Fruit fly (Drosophila melanogaster) whole organism, embryonic: Measurements from ENCODE around the gene CG13658.

Experiments used
- Asciz ChIP-seq: fragments of 200-800 bp; sonication (Bioruptor generic); optimal IDR thresholded peaks from 2 replicates; lab custom pipeline; 2017; ENCODE audit warnings: missing biosample characterization, mild to moderate bottlenecking, missing genetic modification characterization, missing genetic modification reagents
- BEAF-32 ChIP-seq: fragments of 200-800 bp; sonication (Bioruptor generic); optimal IDR thresholded peaks from 3 replicates; lab custom pipeline; 2017; ENCODE audit warnings: missing biosample characterization, missing genetic modification characterization, mild to moderate bottlenecking, moderate library complexity, missing genetic modification reagents
- CG10543 ChIP-seq: fragments of 200-800 bp; sonication (Bioruptor generic); optimal IDR thresholded peaks from 3 replicates; lab custom pipeline; 2017; ENCODE audit warnings: missing biosample characterization, mild to moderate bottlenecking, missing genetic modification characterization, moderate library complexity
- CG11723 ChIP-seq: fragments of 200-800 bp; sonication (Bioruptor generic); optimal IDR thresholded peaks from 2 replicates; lab custom pipeline; 2017; ENCODE audit warnings: missing biosample characterization, mild to moderate bottlenecking, missing genetic modification characterization
- CG12299 ChIP-seq: fragments of 200-800 bp; sonication (Bioruptor generic); optimal IDR thresholded peaks from 2 replicates; lab custom pipeline; 2018; ENCODE audit warnings: missing biosample characterization, mild to moderate bottlenecking, missing genetic modification characterization
- CG14014 ChIP-seq: fragments of 200-800 bp; sonication (Bioruptor generic); IDR thresholded peaks from 2 replicates; pipeline ENCODE4 v1.3.6; 2022; ENCODE audit warnings: missing biosample characterization, missing genetic modification characterization
- CG17186 ChIP-seq: fragments of 200-800 bp; sonication (Bioruptor generic); optimal IDR thresholded peaks from 3 replicates; lab custom pipeline; 2017; ENCODE audit warnings: missing biosample characterization, missing genetic modification reagents, missing genetic modification characterization
- CG17385 ChIP-seq: fragments of 200-800 bp; sonication (Bioruptor generic); optimal IDR thresholded peaks from 3 replicates; lab custom pipeline; 2018; ENCODE audit warnings: missing biosample characterization, mild to moderate bottlenecking, missing genetic modification characterization
- CG18262 ChIP-seq: fragments of 200-800 bp; optimal IDR thresholded peaks from 3 replicates; lab custom pipeline; 2019; ENCODE audit warnings: missing biosample characterization, mild to moderate bottlenecking, missing genetic modification characterization, moderate library complexity
- CG31441 ChIP-seq: fragments of 200-800 bp; sonication (Bioruptor generic); IDR thresholded peaks from 2 replicates; pipeline ENCODE4 v1.3.6; 2022; ENCODE audit warnings: missing biosample characterization, missing genetic modification characterization
- CG33557 ChIP-seq: fragments of 200-800 bp; sonication (Bioruptor generic); optimal IDR thresholded peaks from 2 replicates; lab custom pipeline; 2019; ENCODE audit warnings: missing biosample characterization, mild to moderate bottlenecking, missing genetic modification characterization, moderate library complexity
- CG3995 ChIP-seq: fragments of 200-800 bp; sonication (Bioruptor generic); optimal IDR thresholded peaks from 3 replicates; lab custom pipeline; 2016; ENCODE audit warnings: missing biosample characterization, missing genetic modification characterization
- CG42726 ChIP-seq: fragments of 200-800 bp; sonication (Bioruptor generic); IDR thresholded peaks from 2 replicates; pipeline ENCODE4 v1.3.6; 2022; ENCODE audit warnings: missing biosample characterization, missing genetic modification characterization; ENCODE audit not compliant: partially characterized antibody
- CG4360 ChIP-seq: fragments of 200-800 bp; sonication (Bioruptor generic); IDR thresholded peaks from 2 replicates; pipeline ENCODE4 v1.3.6; 2022; ENCODE audit warnings: missing biosample characterization, missing genetic modification characterization
- CG4617 ChIP-seq: fragments of 200-800 bp; sonication (Bioruptor generic); optimal IDR thresholded peaks from 3 replicates; lab custom pipeline; 2016; ENCODE audit warnings: missing biosample characterization, missing genetic modification characterization, borderline replicate concordance
- CG4854 ChIP-seq: fragments of 200-800 bp; sonication (Bioruptor generic); optimal IDR thresholded peaks from 2 replicates; lab custom pipeline; 2016; ENCODE audit warnings: missing biosample characterization, missing genetic modification characterization, inconsistent platforms
- CG7357 ChIP-seq: fragments of 200-800 bp; sonication (Bioruptor generic); IDR thresholded peaks from 3 replicates; pipeline ENCODE4 v1.3.6; 2022; ENCODE audit warnings: missing biosample characterization, missing genetic modification characterization
- CG7963 ChIP-seq: fragments of 200-800 bp; sonication (Bioruptor generic); IDR thresholded peaks from 3 replicates; pipeline ENCODE4 v1.3.6; 2022; ENCODE audit warnings: missing biosample characterization, missing genetic modification characterization; ENCODE audit not compliant: partially characterized antibody
- CG8290 ChIP-seq, 3 experiments: fragments of 200-800 bp; sonication (Bioruptor generic); optimal IDR thresholded peaks; 2 replicates each; lab custom pipeline; 2016 to 2019; ENCODE audit warnings: missing biosample characterization in 3 of 3, missing genetic modification characterization in 3 of 3, mild to moderate bottlenecking in 2 of 3, moderate library complexity in 1 of 3
- CG8388 ChIP-seq: fragments of 200-800 bp; sonication (Bioruptor generic); optimal IDR thresholded peaks from 2 replicates; lab custom pipeline; 2019; ENCODE audit warnings: missing biosample characterization, mild to moderate bottlenecking, missing genetic modification characterization, moderate library complexity
- Chrac-16 ChIP-seq: fragments of 200-800 bp; sonication (Bioruptor generic); optimal IDR thresholded peaks from 3 replicates; lab custom pipeline; 2016; ENCODE audit warnings: missing biosample characterization, missing genetic modification characterization
- Dbx ChIP-seq: fragments of 200-800 bp; sonication (Bioruptor generic); IDR thresholded peaks from 3 replicates; pipeline ENCODE4 v1.3.6; 2022; ENCODE audit warnings: missing biosample characterization, missing genetic modification characterization
- Ets65A ChIP-seq: fragments of 200-800 bp; sonication (Bioruptor generic); peaks from one replicate; lab custom pipeline; 2016; ENCODE audit warnings: missing biosample characterization, missing genetic modification characterization
- Gug ChIP-seq: fragments of 200-800 bp; sonication (Bioruptor generic); IDR thresholded peaks from 4 replicates; pipeline ENCODE4 v1.3.6; 2022; ENCODE audit warnings: missing biosample characterization, missing genetic modification characterization
- Hey ChIP-seq: fragments of 200-800 bp; sonication (Bioruptor generic); optimal IDR thresholded peaks from 3 replicates; lab custom pipeline; 2018; ENCODE audit warnings: missing biosample characterization, mild to moderate bottlenecking, missing genetic modification characterization
- Hmr ChIP-seq: fragments of 200-800 bp; sonication (Bioruptor generic); optimal IDR thresholded peaks from 3 replicates; lab custom pipeline; 2017; ENCODE audit warnings: mild to moderate bottlenecking, missing biosample characterization, missing genetic modification reagents, missing genetic modification characterization
- Lpt ChIP-seq: fragments of >200 bp; optimal IDR thresholded peaks from 2 replicates; lab custom pipeline; 2018; ENCODE audit warnings: missing biosample characterization, missing genetic modification characterization
- Meics ChIP-seq: fragments of 200-800 bp; sonication (Bioruptor generic); optimal IDR thresholded peaks from 2 replicates; lab custom pipeline; 2017; ENCODE audit warnings: missing biosample characterization, mild to moderate bottlenecking, missing genetic modification characterization
- NFAT ChIP-seq: fragments of 200-800 bp; sonication (Bioruptor generic); IDR thresholded peaks from 2 replicates; pipeline ENCODE4 v1.3.6; 2022; ENCODE audit warnings: missing biosample characterization, missing genetic modification characterization
- Neu2 ChIP-seq: fragments of 200-800 bp; sonication (Bioruptor generic); optimal IDR thresholded peaks from 3 replicates; lab custom pipeline; 2016; ENCODE audit warnings: missing biosample characterization, missing genetic modification characterization, borderline replicate concordance
- Oaz ChIP-seq: fragments of 200-800 bp; sonication (Bioruptor generic); IDR thresholded peaks from 2 replicates; pipeline ENCODE4 v1.3.6; 2022; ENCODE audit warnings: missing biosample characterization, missing genetic modification characterization
- Sox100B ChIP-seq: fragments of 200-800 bp; sonication (Bioruptor generic); optimal IDR thresholded peaks from 3 replicates; lab custom pipeline; 2018; ENCODE audit warnings: missing biosample characterization, mild to moderate bottlenecking, missing genetic modification characterization
- Sox102F ChIP-seq: fragments of 200-800 bp; sonication (Bioruptor generic); optimal IDR thresholded peaks from 2 replicates; lab custom pipeline; 2018; ENCODE audit warnings: missing biosample characterization, mild to moderate bottlenecking, missing genetic modification characterization, moderate library complexity
- YL-1 ChIP-seq: fragments of 200-800 bp; sonication (Bioruptor generic); optimal IDR thresholded peaks from 3 replicates; lab custom pipeline; 2017; ENCODE audit warnings: missing biosample characterization, mild to moderate bottlenecking, missing genetic modification characterization
- ara ChIP-seq: fragments of 200-800 bp; sonication (Bioruptor generic); IDR thresholded peaks from 2 replicates; pipeline ENCODE4 v1.3.6; 2022; ENCODE audit warnings: missing biosample characterization, missing genetic modification characterization
- dan ChIP-seq: fragments of 200-800 bp; sonication (Bioruptor generic); IDR thresholded peaks from 2 replicates; pipeline ENCODE4 v1.3.6; 2022; ENCODE audit warnings: missing biosample characterization, missing genetic modification characterization
- danr ChIP-seq: fragments of 200-800 bp; sonication (Bioruptor generic); IDR thresholded peaks from 2 replicates; pipeline ENCODE4 v1.3.6; 2022; ENCODE audit warnings: missing biosample characterization, missing genetic modification characterization
- esg ChIP-seq: fragments of 200-800 bp; sonication (Bioruptor generic); conservative IDR thresholded peaks from 2 replicates; pipeline ENCODE4 v1.3.6; 2022; ENCODE audit warnings: missing biosample characterization, missing genetic modification characterization
- fd3F ChIP-seq: fragments of 200-800 bp; sonication (Bioruptor generic); optimal IDR thresholded peaks from 2 replicates; lab custom pipeline; 2018; ENCODE audit warnings: missing biosample characterization, mild to moderate bottlenecking, missing genetic modification characterization, moderate library complexity
- fd64A ChIP-seq: fragments of 200-800 bp; sonication (Bioruptor generic); optimal IDR thresholded peaks from 3 replicates; lab custom pipeline; 2018; ENCODE audit warnings: missing biosample characterization, mild to moderate bottlenecking, missing genetic modification characterization
- her ChIP-seq: fragments of 200-800 bp; sonication (Bioruptor generic); optimal IDR thresholded peaks from 2 replicates; lab custom pipeline; 2016; ENCODE audit warnings: missing biosample characterization, missing genetic modification characterization
- knrl ChIP-seq: fragments of 200-800 bp; sonication (Bioruptor generic); IDR thresholded peaks from 3 replicates; pipeline ENCODE4 v1.3.6; 2022; ENCODE audit warnings: missing biosample characterization, missing genetic modification characterization; ENCODE audit not compliant: partially characterized antibody
- phol ChIP-seq: fragments of 200-800 bp; sonication (Bioruptor generic); optimal IDR thresholded peaks from 3 replicates; lab custom pipeline; 2018; ENCODE audit warnings: missing biosample characterization, mild to moderate bottlenecking, missing genetic modification characterization, moderate library complexity
- pros ChIP-seq: fragments of 200-800 bp; sonication (Bioruptor generic); optimal IDR thresholded peaks from 3 replicates; lab custom pipeline; 2019; ENCODE audit warnings: missing biosample characterization, mild to moderate bottlenecking, missing genetic modification characterization, moderate library complexity
- rib ChIP-seq: fragments of 200-800 bp; sonication (Bioruptor generic); IDR thresholded peaks from 2 replicates; pipeline ENCODE4 v1.3.6; 2022; ENCODE audit warnings: missing biosample characterization, missing genetic modification characterization
- sd ChIP-seq: fragments of 200-800 bp; sonication (Bioruptor generic); optimal IDR thresholded peaks from 3 replicates; lab custom pipeline; 2018; ENCODE audit warnings: missing biosample characterization, mild to moderate bottlenecking, missing genetic modification characterization, moderate library complexity
- sens ChIP-seq: fragments of 200-800 bp; sonication (Bioruptor generic); peaks from one replicate; lab custom pipeline; 2016; ENCODE audit warnings: missing biosample characterization, missing genetic modification characterization
- shn ChIP-seq: fragments of 200-800 bp; sonication (Bioruptor generic); optimal IDR thresholded peaks from 3 replicates; lab custom pipeline; 2016; ENCODE audit warnings: missing biosample characterization, missing genetic modification characterization
- so ChIP-seq: fragments of 200-800 bp; sonication (Bioruptor generic); IDR thresholded peaks from 3 replicates; pipeline ENCODE4 v1.3.6; 2022; ENCODE audit warnings: missing biosample characterization, missing genetic modification characterization
- sug ChIP-seq: fragments of 200-800 bp; optimal IDR thresholded peaks from 2 replicates; lab custom pipeline; 2019; ENCODE audit warnings: missing biosample characterization, mild to moderate bottlenecking, missing genetic modification characterization, moderate library complexity
- zf30C ChIP-seq: fragments of 200-800 bp; sonication (Bioruptor generic); optimal IDR thresholded peaks from 3 replicates; lab custom pipeline; 2018; ENCODE audit warnings: missing biosample characterization, mild to moderate bottlenecking, missing genetic modification characterization

The CG13658 gene

DNA sequence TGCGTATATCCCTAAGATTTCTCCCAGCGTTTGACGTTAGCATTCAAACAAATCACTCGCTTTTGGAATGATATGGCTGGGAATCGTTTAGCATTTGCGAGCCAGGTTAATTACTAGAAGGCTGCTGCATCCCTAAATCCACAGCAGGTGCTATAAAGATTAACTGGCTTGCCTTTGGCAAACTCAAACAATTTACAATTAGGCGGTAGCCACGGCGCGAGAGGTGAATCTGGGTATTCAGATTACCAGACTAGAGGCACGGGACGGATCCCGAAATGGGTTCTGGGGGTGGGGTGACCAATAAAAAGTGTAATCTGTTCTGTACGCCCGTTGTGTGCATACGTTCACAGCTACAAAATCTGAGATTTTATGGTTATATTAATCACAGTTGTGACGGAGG, 6.1 kb upstream of the CG13658 start, which contains the start of gene CG11892 (continued):
- TF ChIP-seq CG8290 (GFP tag; optimal IDR thresholded peaks at IDR 0.05; lab: Kevin White, UChicago) (no peak), CG8290 (tag; optimal IDR thresholded peaks at IDR 0.05; lab: Kevin White, UChicago) (peak in 1 of 2 experiments; percentile 93), her (GFP tag; lab: Kevin White, UChicago) (peak; percentile 6), sug (peak; percentile 48), CG12299 (peak; percentile 18), Lpt (GFP tag; lab: Kevin White, UChicago) (no peak), CG4854 (GFP tag; lab: Kevin White, UChicago) (no peak), Dbx (GFP tag; lab: Robert Waterston, UW) (no peak), Gug (GFP tag; lab: Robert Waterston, UW) (no peak), Chrac-16 (no peak), CG17385 (GFP tag; lab: Kevin White, UChicago) (peak; percentile 44), Hmr (GFP tag; lab: Kevin White, UChicago) (peak; percentile 73), sd (tag; lab: Kevin White, UChicago) (peak; percentile 31), Sox102F (peak; percentile 37), CG3995 (GFP tag; lab: Kevin White, UChicago) (no peak), Hey (peak; percentile 53), CG4617 (no peak), CG33557 (GFP tag; lab: Kevin White, UChicago) (no peak), so (GFP tag; lab: Robert Waterston, UW) (no peak), CG17186 (no peak), danr (GFP tag; lab: Robert Waterston, UW) (no peak), sens (GFP tag; lab: Kevin White, UChicago) (no peak), Sox100B (GFP tag; lab: Kevin White, UChicago) (peak; percentile 17), Asciz (peak; percentile 42), ara (GFP tag; lab: Robert Waterston, UW) (0 out of 2 replicates have a peak, but pooled peaks have one; percentile 43), CG18262 (tag; lab: Kevin White, UChicago) (no peak), CG7963 (no peak), Ets65A (peak; percentile 88), YL-1 (GFP tag; lab: Kevin White, UChicago) (peak; percentile 6), dan (GFP tag; lab: Robert Waterston, UW) (no peak), phol (tag; lab: Kevin White, UChicago) (no peak), CG4360 (GFP tag; lab: Robert Waterston, UW) (no peak), esg (GFP tag; lab: Robert Waterston, UW) (no peak), Oaz (GFP tag; lab: Robert Waterston, UW) (no peak), BEAF-32 (GFP tag; lab: Kevin White, UChicago) (no peak), CG14014 (GFP tag; lab: Robert Waterston, UW) (peak; percentile 27; the same call in 1 of the 2 replicates), fd64A (GFP tag; lab: Kevin White, UChicago) (peak; percentile 19), CG11723 (GFP tag; lab: Kevin White, UChicago) (peak; percentile 11), Neu2 (GFP tag; lab: Kevin White, UChicago) (no peak), Meics (GFP tag; lab: Kevin White, UChicago) (peak; percentile 55), shn (GFP tag; lab: Kevin White, UChicago) (no peak), CG7357 (no peak), CG8388 (GFP tag; lab: Kevin White, UChicago) (no peak), CG10543 (GFP tag; lab: Kevin White, UChicago) (peak; percentile 72), CG42726 (GFP tag; lab: Robert Waterston, UW) (no peak), knrl (GFP tag; lab: Robert Waterston, UW) (no peak), NFAT (GFP tag; lab: Robert Waterston, UW) (no peak), fd3F (GFP tag; lab: Kevin White, UChicago) (peak; percentile 28), CG31441 (GFP tag; lab: Robert Waterston, UW) (no peak), zf30C (GFP tag; lab: Kevin White, UChicago) (no peak), rib (no peak), pros (GFP tag; lab: Kevin White, UChicago) (no peak)
